ENCODE assay signal across 1 fruit fly cellular context in genomic region chr3R:5466875-5467274, dm6.
TF ChIP-seq lines count a peak whose summit lies in the region.

Gene RpL35A (minus strand): TSS chr3R:5467101.

TF ChIP-seq in whole organism, embryonic, 481 proteins besides CTCF, POLR2A, EP300 and RAD21 (continued from another document and continues in another):
- TF ChIP-seq CG9876 (GFP tag; optimal IDR thresholded peaks at IDR 0.05; lab: Kevin White, UChicago): peak; percentile 42
- peak; percentile 89 for TF ChIP-seq CrebB (tag; optimal IDR thresholded peaks at IDR 0.05; lab: Kevin White, UChicago)
- peak; percentile 77 for TF ChIP-seq Hand (GFP tag; optimal IDR thresholded peaks at IDR 0.05; lab: Kevin White, UChicago)
- peak; percentile 87 for TF ChIP-seq gfzf (GFP tag; optimal IDR thresholded peaks at IDR 0.05; lab: Kevin White, UChicago)
- no peak for TF ChIP-seq lola (GFP tag; optimal IDR thresholded peaks at IDR 0.05; lab: Kevin White, UChicago)
- TF ChIP-seq Max (GFP tag; optimal IDR thresholded peaks at IDR 0.05; lab: Kevin White, UChicago): peak; percentile 70
- TF ChIP-seq Dad (GFP tag; optimal IDR thresholded peaks at IDR 0.05; lab: Kevin White, UChicago): peak; percentile 81
- TF ChIP-seq Hey (tag; optimal IDR thresholded peaks at IDR 0.05; lab: Kevin White, UChicago): peak; percentile 44
- no peak for TF ChIP-seq unc-4 (GFP tag; IDR thresholded peaks at IDR 0.05; lab: Robert Waterston, UW; ENCODE audit: partially characterized antibody)
- peak; percentile 55 for TF ChIP-seq Bdp1 (GFP tag; optimal IDR thresholded peaks at IDR 0.05; lab: Kevin White, UChicago)
- TF ChIP-seq CG6175 (GFP tag; IDR thresholded peaks at IDR 0.05; lab: Robert Waterston, UW): 0 out of 3 replicates have a peak, but pooled peaks have one; percentile 27
- no peak for TF ChIP-seq kay (GFP tag; optimal IDR thresholded peaks at IDR 0.05; lab: Kevin White, UChicago)
- TF ChIP-seq CG14860 (GFP tag; IDR thresholded peaks at IDR 0.05; lab: Robert Waterston, UW; ENCODE audit: partially characterized antibody): no peak
- TF ChIP-seq tio (GFP tag; optimal IDR thresholded peaks at IDR 0.05; lab: Kevin White, UChicago): no peak
- TF ChIP-seq Six4 (GFP tag; optimal IDR thresholded peaks at IDR 0.05; lab: Kevin White, UChicago): no peak
- no peak for TF ChIP-seq CG43689 (GFP tag; IDR thresholded peaks at IDR 0.05; lab: Robert Waterston, UW)
- TF ChIP-seq twi (tag; optimal IDR thresholded peaks at IDR 0.05; lab: Kevin White, UChicago): peak; percentile 46
- no peak for TF ChIP-seq GATAe (GFP tag; conservative IDR thresholded peaks at IDR 0.05; lab: Robert Waterston, UW)
- peak; percentile 43 for TF ChIP-seq fd102C (GFP tag; optimal IDR thresholded peaks at IDR 0.05; lab: Kevin White, UChicago)
- peak; percentile 48 for TF ChIP-seq CG10654 (GFP tag; optimal IDR thresholded peaks at IDR 0.05; lab: Kevin White, UChicago)
- TF ChIP-seq tx (GFP tag; optimal IDR thresholded peaks at IDR 0.05; lab: Kevin White, UChicago): no peak
- TF ChIP-seq CG11504 (tag; optimal IDR thresholded peaks at IDR 0.05; lab: Kevin White, UChicago): peak; percentile 62
- no peak for TF ChIP-seq al (GFP tag; IDR thresholded peaks at IDR 0.05; lab: Robert Waterston, UW)
- peak; percentile 87 for TF ChIP-seq NfI (GFP tag; optimal IDR thresholded peaks at IDR 0.05; lab: Kevin White, UChicago)
- TF ChIP-seq p53 (GFP tag; optimal IDR thresholded peaks at IDR 0.05; lab: Kevin White, UChicago): peak; percentile 52
- TF ChIP-seq jigr1 (GFP tag; IDR thresholded peaks at IDR 0.05; lab: Robert Waterston, UW): no peak
- TF ChIP-seq CG10366 (GFP tag; IDR thresholded peaks at IDR 0.05; lab: Robert Waterston, UW): peak; percentile 34; the same call in 1 of the 2 replicates
- TF ChIP-seq Scr (GFP tag; IDR thresholded peaks at IDR 0.05; lab: Robert Waterston, UW; ENCODE audit: partially characterized antibody): no peak
- TF ChIP-seq CG15696 (tag; optimal IDR thresholded peaks at IDR 0.05; lab: Kevin White, UChicago): no peak
- TF ChIP-seq sc (optimal IDR thresholded peaks at IDR 0.05; lab: Kevin White, UChicago): no peak
- TF ChIP-seq sc (GFP tag; optimal IDR thresholded peaks at IDR 0.05; lab: Kevin White, UChicago): peak; percentile 31
- no peak for TF ChIP-seq CG7357 (GFP tag; IDR thresholded peaks at IDR 0.05; lab: Robert Waterston, UW)
- peak; percentile 94 for TF ChIP-seq CG6765 (GFP tag; optimal IDR thresholded peaks at IDR 0.05; lab: Kevin White, UChicago)
- peak; percentile 79 for TF ChIP-seq CG13775 (GFP tag; optimal IDR thresholded peaks at IDR 0.05; lab: Kevin White, UChicago)
- no peak for TF ChIP-seq sna (GFP tag; IDR thresholded peaks at IDR 0.05; lab: Robert Waterston, UW; ENCODE audit: partially characterized antibody)
- TF ChIP-seq rib (GFP tag; IDR thresholded peaks at IDR 0.05; lab: Robert Waterston, UW): no peak
- TF ChIP-seq lab (GFP tag; optimal IDR thresholded peaks at IDR 0.05; lab: Kevin White, UChicago): peak; percentile 92
- TF ChIP-seq CG31365 (tag; optimal IDR thresholded peaks at IDR 0.05; lab: Kevin White, UChicago): peak; percentile 61
- peak; percentile 74 for TF ChIP-seq kni (GFP tag; optimal IDR thresholded peaks at IDR 0.05; lab: Kevin White, UChicago)
- no peak for TF ChIP-seq CG7372 (GFP tag; IDR thresholded peaks at IDR 0.05; lab: Robert Waterston, UW)
- TF ChIP-seq CG1529 (GFP tag; optimal IDR thresholded peaks at IDR 0.05; lab: Kevin White, UChicago): peak; percentile 41
- peak; percentile 10 for TF ChIP-seq CG2120 (GFP tag; optimal IDR thresholded peaks at IDR 0.05; lab: Kevin White, UChicago)
- no peak for TF ChIP-seq croc (GFP tag; conservative IDR thresholded peaks at IDR 0.05; lab: Robert Waterston, UW)
- TF ChIP-seq CG17912 (GFP tag; optimal IDR thresholded peaks at IDR 0.05; lab: Kevin White, UChicago): peak; percentile 90
- TF ChIP-seq oc (tag; optimal IDR thresholded peaks at IDR 0.05; lab: Kevin White, UChicago): no peak
- TF ChIP-seq CG14050 (GFP tag; IDR thresholded peaks at IDR 0.05; lab: Robert Waterston, UW): peak; percentile 30; the same call in 2 of the 3 replicates
- TF ChIP-seq Aef1 (GFP tag; IDR thresholded peaks at IDR 0.05; lab: Robert Waterston, UW): no peak
- peak; percentile 63 for TF ChIP-seq lilli (GFP tag; optimal IDR thresholded peaks at IDR 0.05; lab: Kevin White, UChicago)
- TF ChIP-seq CG12769 (tag; optimal IDR thresholded peaks at IDR 0.05; lab: Kevin White, UChicago): no peak
- peak; percentile 57 for TF ChIP-seq nmo (GFP tag; optimal IDR thresholded peaks at IDR 0.05; lab: Kevin White, UChicago)
- peak; percentile 63; the same call in 1 of the 2 replicates for TF ChIP-seq seq (GFP tag; IDR thresholded peaks at IDR 0.05; lab: Robert Waterston, UW)
- TF ChIP-seq HLH3B (GFP tag; IDR thresholded peaks at IDR 0.05; lab: Robert Waterston, UW): peak; percentile 26; the same call in 1 of the 2 replicates
- TF ChIP-seq Abd-B (GFP tag; optimal IDR thresholded peaks at IDR 0.05; lab: Kevin White, UChicago): no peak
- TF ChIP-seq chn (GFP tag; optimal IDR thresholded peaks at IDR 0.05; lab: Kevin White, UChicago): peak; percentile 22
- TF ChIP-seq NFAT (GFP tag; IDR thresholded peaks at IDR 0.05; lab: Robert Waterston, UW): peak; percentile 58; the same call in 1 of the 2 replicates
- TF ChIP-seq CG11085 (GFP tag; IDR thresholded peaks at IDR 0.05; lab: Robert Waterston, UW): peak; percentile 21; the same call in 1 of the 2 replicates
- TF ChIP-seq her (GFP tag; optimal IDR thresholded peaks at IDR 0.05; lab: Kevin White, UChicago): peak; percentile 54
- TF ChIP-seq disco-r (GFP tag; optimal IDR thresholded peaks at IDR 0.05; lab: Kevin White, UChicago): peak; percentile 41
- peak; percentile 82 for TF ChIP-seq fd64A (GFP tag; optimal IDR thresholded peaks at IDR 0.05; lab: Kevin White, UChicago)
- no peak for TF ChIP-seq sisA (GFP tag; IDR thresholded peaks at IDR 0.05; lab: Robert Waterston, UW)
- TF ChIP-seq CG14667 (GFP tag; IDR thresholded peaks at IDR 0.05; lab: Robert Waterston, UW): no peak
- TF ChIP-seq slou (GFP tag; optimal IDR thresholded peaks at IDR 0.05; lab: Kevin White, UChicago): no peak
- no peak for TF ChIP-seq Gug (GFP tag; IDR thresholded peaks at IDR 0.05; lab: Robert Waterston, UW)
- TF ChIP-seq CG1792 (GFP tag; optimal IDR thresholded peaks at IDR 0.05; lab: Kevin White, UChicago): peak; percentile 45
- TF ChIP-seq CG11695 (GFP tag; IDR thresholded peaks at IDR 0.05; lab: Robert Waterston, UW): 0 out of 3 replicates have a peak, but pooled peaks have one; percentile 35
- TF ChIP-seq wek (GFP tag; optimal IDR thresholded peaks at IDR 0.05; lab: Kevin White, UChicago): peak; percentile 99
- peak; percentile 17; the same call in 1 of the 2 replicates for TF ChIP-seq CG10321 (GFP tag; IDR thresholded peaks at IDR 0.05; lab: Robert Waterston, UW)
- peak in 1 of 2 experiments; percentile 36 for TF ChIP-seq crp (GFP tag; optimal IDR thresholded peaks at IDR 0.05; lab: Kevin White, UChicago)
- peak; percentile 25 for TF ChIP-seq CG3065 (GFP tag; optimal IDR thresholded peaks at IDR 0.05; lab: Kevin White, UChicago)
- TF ChIP-seq exex (tag; optimal IDR thresholded peaks at IDR 0.05; lab: Kevin White, UChicago): peak; percentile 26
- no peak for TF ChIP-seq Drgx (GFP tag; IDR thresholded peaks at IDR 0.05; lab: Robert Waterston, UW)
- TF ChIP-seq mam (GFP tag; optimal IDR thresholded peaks at IDR 0.05; lab: Kevin White, UChicago): peak; percentile 15
- TF ChIP-seq CG4404 (GFP tag; IDR thresholded peaks at IDR 0.05; lab: Robert Waterston, UW): no peak
- peak; percentile 52 for TF ChIP-seq cwo (GFP tag; optimal IDR thresholded peaks at IDR 0.05; lab: Kevin White, UChicago)
- TF ChIP-seq CkIIα-i1 (GFP tag; IDR thresholded peaks at IDR 0.05; lab: Robert Waterston, UW): no peak
- peak; percentile 35 for TF ChIP-seq CG8281 (tag; optimal IDR thresholded peaks at IDR 0.05; lab: Kevin White, UChicago)
- no peak for TF ChIP-seq D (optimal IDR thresholded peaks at IDR 0.05; lab: Kevin White, UChicago)
- peak; percentile 63 for TF ChIP-seq D (GFP tag; optimal IDR thresholded peaks at IDR 0.05; lab: Kevin White, UChicago)
- TF ChIP-seq org-1 (GFP tag; optimal IDR thresholded peaks at IDR 0.05; lab: Kevin White, UChicago): peak; percentile 54
- TF ChIP-seq CG4820 (GFP tag; optimal IDR thresholded peaks at IDR 0.05; lab: Kevin White, UChicago): no peak
- no peak for TF ChIP-seq Ada2b (GFP tag; IDR thresholded peaks at IDR 0.05; lab: Robert Waterston, UW)
- TF ChIP-seq CG12659 (GFP tag; optimal IDR thresholded peaks at IDR 0.05; lab: Kevin White, UChicago): peak; percentile 76
- TF ChIP-seq trem (tag; optimal IDR thresholded peaks at IDR 0.05; lab: Kevin White, UChicago): peak; percentile 61
- TF ChIP-seq slp2 (GFP tag; optimal IDR thresholded peaks at IDR 0.05; lab: Kevin White, UChicago): peak; percentile 57
- TF ChIP-seq CG11456 (GFP tag; IDR thresholded peaks at IDR 0.05; lab: Robert Waterston, UW): peak; percentile 77; the same call in 2 of the 3 replicates
- peak; percentile 67 for TF ChIP-seq CG8924 (tag; optimal IDR thresholded peaks at IDR 0.05; lab: Kevin White, UChicago)
- peak; percentile 60 for TF ChIP-seq sug (tag; optimal IDR thresholded peaks at IDR 0.05; lab: Kevin White, UChicago)
- no peak for TF ChIP-seq hkb (optimal IDR thresholded peaks at IDR 0.05; lab: Kevin White, UChicago)
- TF ChIP-seq hkb (GFP tag; IDR thresholded peaks at IDR 0.05; lab: Robert Waterston, UW): peak; percentile 75
- no peak for TF ChIP-seq Chrac-16 (GFP tag; optimal IDR thresholded peaks at IDR 0.05; lab: Kevin White, UChicago)
- TF ChIP-seq CHES-1-like (GFP tag; optimal IDR thresholded peaks at IDR 0.05; lab: Kevin White, UChicago): peak; percentile 72
- TF ChIP-seq D19A (tag; optimal IDR thresholded peaks at IDR 0.05; lab: Kevin White, UChicago): no peak
- TF ChIP-seq zfh2 (GFP tag; optimal IDR thresholded peaks at IDR 0.05; lab: Kevin White, UChicago): peak; percentile 18
- no peak for TF ChIP-seq sqz (GFP tag; optimal IDR thresholded peaks at IDR 0.05; lab: Kevin White, UChicago)
- peak; percentile 87 for TF ChIP-seq Meics (GFP tag; optimal IDR thresholded peaks at IDR 0.05; lab: Kevin White, UChicago)
- TF ChIP-seq crol (GFP tag; IDR thresholded peaks at IDR 0.05; lab: Robert Waterston, UW): no peak
- peak; percentile 89 for TF ChIP-seq dm (GFP tag; optimal IDR thresholded peaks at IDR 0.05; lab: Kevin White, UChicago)
- no peak for TF ChIP-seq CG11696 (GFP tag; IDR thresholded peaks at IDR 0.05; lab: Robert Waterston, UW)
- peak; percentile 21 for TF ChIP-seq E2f2 (GFP tag; IDR thresholded peaks at IDR 0.05; lab: Robert Waterston, UW)
- TF ChIP-seq ham (GFP tag; IDR thresholded peaks at IDR 0.05; lab: Robert Waterston, UW): no peak
- TF ChIP-seq peb (GFP tag; IDR thresholded peaks at IDR 0.05; lab: Robert Waterston, UW): no peak
- peak; percentile 90 for TF ChIP-seq MTF-1 (GFP tag; optimal IDR thresholded peaks at IDR 0.05; lab: Kevin White, UChicago; ENCODE audit: borderline replicate concordance)
- TF ChIP-seq HmgZ (tag; optimal IDR thresholded peaks at IDR 0.05; lab: Kevin White, UChicago): peak; percentile 53
- TF ChIP-seq Atf6 (GFP tag; IDR thresholded peaks at IDR 0.05; lab: Robert Waterston, UW): peak; percentile 70
- no peak for TF ChIP-seq CG31224 (GFP tag; IDR thresholded peaks at IDR 0.05; lab: Robert Waterston, UW)
- no peak for TF ChIP-seq Jarid2 (GFP tag; optimal IDR thresholded peaks at IDR 0.05; lab: Kevin White, UChicago)
- peak; percentile 89 for TF ChIP-seq HHEX (GFP tag; optimal IDR thresholded peaks at IDR 0.05; lab: Kevin White, UChicago)
- peak; percentile 82 for TF ChIP-seq CG6854 (GFP tag; optimal IDR thresholded peaks at IDR 0.05; lab: Kevin White, UChicago)
- no peak for TF ChIP-seq CG2116 (GFP tag; optimal IDR thresholded peaks at IDR 0.05; lab: Kevin White, UChicago)
- TF ChIP-seq repo (GFP tag; optimal IDR thresholded peaks at IDR 0.05; lab: Kevin White, UChicago): peak; percentile 35
- peak; percentile 33 for TF ChIP-seq pho (GFP tag; optimal IDR thresholded peaks at IDR 0.05; lab: Kevin White, UChicago)
- TF ChIP-seq CG13424 (tag; optimal IDR thresholded peaks at IDR 0.05; lab: Kevin White, UChicago): peak; percentile 36
- peak; percentile 55 for TF ChIP-seq CG17802 (tag; optimal IDR thresholded peaks at IDR 0.05; lab: Kevin White, UChicago)
- TF ChIP-seq NC2α (GFP tag; optimal IDR thresholded peaks at IDR 0.05; lab: Kevin White, UChicago): peak; percentile 15
- TF ChIP-seq CG7928 (GFP tag; optimal IDR thresholded peaks at IDR 0.05; lab: Kevin White, UChicago): peak; percentile 43
- no peak for TF ChIP-seq pnt (GFP tag; optimal IDR thresholded peaks at IDR 0.05; lab: Kevin White, UChicago)
- TF ChIP-seq CG42726 (GFP tag; IDR thresholded peaks at IDR 0.05; lab: Robert Waterston, UW; ENCODE audit: partially characterized antibody): no peak
- TF ChIP-seq CG11398 (GFP tag; optimal IDR thresholded peaks at IDR 0.05; lab: Kevin White, UChicago): peak; percentile 57
- no peak for TF ChIP-seq CG4360 (GFP tag; IDR thresholded peaks at IDR 0.05; lab: Robert Waterston, UW)
- peak; percentile 85 for TF ChIP-seq CG15514 (GFP tag; optimal IDR thresholded peaks at IDR 0.05; lab: Kevin White, UChicago)
- TF ChIP-seq dati (GFP tag; IDR thresholded peaks at IDR 0.05; lab: Robert Waterston, UW): no peak; the same call in 1 of the 2 replicates
- TF ChIP-seq crc (GFP tag; optimal IDR thresholded peaks at IDR 0.05; lab: Kevin White, UChicago): peak; percentile 54
- peak; percentile 79 for TF ChIP-seq pfk (GFP tag; optimal IDR thresholded peaks at IDR 0.05; lab: Kevin White, UChicago)
- peak; percentile 43 for TF ChIP-seq Dp (GFP tag; optimal IDR thresholded peaks at IDR 0.05; lab: Kevin White, UChicago)
- peak; percentile 63 for TF ChIP-seq Blimp-1 (GFP tag; optimal IDR thresholded peaks at IDR 0.05; lab: Kevin White, UChicago)
- TF ChIP-seq CG7786 (GFP tag; optimal IDR thresholded peaks at IDR 0.05; lab: Kevin White, UChicago): peak; percentile 24
- no peak for TF ChIP-seq ftz-f1 (GFP tag; optimal IDR thresholded peaks at IDR 0.05; lab: Kevin White, UChicago)
- peak; percentile 21 for TF ChIP-seq CG4617 (GFP tag; optimal IDR thresholded peaks at IDR 0.05; lab: Kevin White, UChicago; ENCODE audit: borderline replicate concordance)
- no peak for TF ChIP-seq danr (GFP tag; IDR thresholded peaks at IDR 0.05; lab: Robert Waterston, UW)
- TF ChIP-seq CG7839 (tag; optimal IDR thresholded peaks at IDR 0.05; lab: Kevin White, UChicago): peak; percentile 65
- TF ChIP-seq CG4854 (GFP tag; optimal IDR thresholded peaks at IDR 0.05; lab: Kevin White, UChicago): peak; percentile 72
- TF ChIP-seq B-H1 (GFP tag; IDR thresholded peaks at IDR 0.05; lab: Robert Waterston, UW): peak; percentile 18; the same call in 1 of the 3 replicates
